Worm (Caenorhabditis elegans): ENCODE measurements around the gene gldi-11.
A peak's percentile ranks its signal among the peaks of the same experiment; 100 is the strongest.

The gldi-11 gene

ce11 chrII:4914214-4914613, 31.4 kb downstream of the gldi-11 start, which contains the start of gene R05F9.11:
TSS of gene R05F9.11 (minus strand) at chrII:4914218.
- peak; percentile 13 for TF ChIP-seq elt-2 (tag; optimal IDR thresholded peaks at IDR 0.05)
- TF ChIP-seq tbx-2 (tag; optimal IDR thresholded peaks at IDR 0.05): no peak

DNA sequence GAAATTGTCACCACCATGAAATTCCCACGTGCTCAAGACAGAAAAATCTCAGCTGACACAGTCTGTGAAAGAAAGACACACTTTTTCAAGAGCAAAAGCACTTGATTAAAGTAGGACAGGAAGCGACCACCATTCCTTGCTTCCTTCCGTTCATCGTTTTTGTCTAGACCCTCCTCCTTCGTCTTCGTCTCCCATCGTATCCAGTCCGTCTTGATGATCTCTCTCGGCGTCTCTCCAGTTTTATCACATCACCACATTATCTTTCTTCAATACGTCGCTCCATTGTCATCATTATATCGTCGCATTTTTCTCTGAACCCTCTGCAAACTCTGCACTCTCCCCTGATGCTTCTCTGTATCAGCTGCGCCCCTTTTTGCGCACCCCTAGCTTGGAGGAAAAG, 37.4 kb downstream of the gldi-11 start:
- TF ChIP-seq unc-39 (tag; optimal IDR thresholded peaks at IDR 0.05) (no peak), nhr-67 (tag; optimal IDR thresholded peaks at IDR 0.05) (no peak), ceh-16 (tag; optimal IDR thresholded peaks at IDR 0.05) (no peak), egl-5 (tag; optimal IDR thresholded peaks at IDR 0.05) (peak; percentile 88), nhr-23 (tag; optimal IDR thresholded peaks at IDR 0.05) (peak; percentile 26), elt-2 (tag; optimal IDR thresholded peaks at IDR 0.05) (peak; percentile 22), elt-1 (tag; optimal IDR thresholded peaks at IDR 0.05) (no peak), skn-1 (tag; optimal IDR thresholded peaks at IDR 0.05) (peak; percentile 93), tbx-2 (tag; optimal IDR thresholded peaks at IDR 0.05) (peak; percentile 5), nfya-1 (tag; optimal IDR thresholded peaks at IDR 0.05; ENCODE audit: insufficient read depth) (peak; percentile 48), mdl-1 (tag; optimal IDR thresholded peaks at IDR 0.05) (no peak), hmg-11 (tag; optimal IDR thresholded peaks at IDR 0.05) (no peak), lin-39 (tag; optimal IDR thresholded peaks at IDR 0.05) (peak; percentile 25), sea-2 (GFP tag; optimal IDR thresholded peaks at IDR 0.05) (no peak)

DNA sequence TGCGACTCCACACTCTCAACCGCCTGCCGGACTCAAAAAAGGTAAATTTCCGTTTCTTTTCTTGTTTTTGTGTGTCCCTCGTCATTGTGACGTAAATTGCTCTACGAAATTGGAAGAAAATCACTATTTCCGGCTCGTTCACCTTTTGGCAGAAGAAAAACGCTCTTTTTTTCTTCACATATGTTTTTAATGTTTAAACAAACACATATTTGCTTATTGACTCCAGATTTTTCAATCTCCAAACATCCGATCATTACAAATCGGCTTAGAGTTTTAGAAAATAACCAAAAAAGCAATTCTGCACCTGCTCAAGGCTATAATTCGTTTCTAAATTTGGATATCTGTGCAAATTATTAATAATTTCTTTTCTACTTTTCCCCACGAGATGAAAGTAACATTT, 39.7 kb downstream of the gldi-11 start:
- no peak for TF ChIP-seq lin-39 (tag; optimal IDR thresholded peaks at IDR 0.05)
- TF ChIP-seq fos-1 (tag; optimal IDR thresholded peaks at IDR 0.05): no peak
- TF ChIP-seq snpc-4 (tag; optimal IDR thresholded peaks at IDR 0.05): no peak
- TF ChIP-seq fkh-10 (GFP tag; optimal IDR thresholded peaks at IDR 0.05): no peak
- TF ChIP-seq R02D3.7 (tag; optimal IDR thresholded peaks at IDR 0.05): no peak
- TF ChIP-seq ceh-82 (tag; optimal IDR thresholded peaks at IDR 0.05): no peak
- TF ChIP-seq nhr-11 (tag; optimal IDR thresholded peaks at IDR 0.05): no peak
- TF ChIP-seq mdl-1 (tag; optimal IDR thresholded peaks at IDR 0.05): no peak
- no peak for TF ChIP-seq pha-4 (tag; optimal IDR thresholded peaks at IDR 0.05)
- no peak for TF ChIP-seq nhr-28 (tag; optimal IDR thresholded peaks at IDR 0.05)
- TF ChIP-seq mml-1 (tag; optimal IDR thresholded peaks at IDR 0.05): no peak
- TF ChIP-seq unc-62 (GFP tag; optimal IDR thresholded peaks at IDR 0.05): no peak
- no peak for TF ChIP-seq zag-1 (tag; optimal IDR thresholded peaks at IDR 0.05)
- no peak for TF ChIP-seq nhr-237 (tag; optimal IDR thresholded peaks at IDR 0.05)
- no peak for TF ChIP-seq eor-1 (tag; optimal IDR thresholded peaks at IDR 0.05)
- TF ChIP-seq nhr-43 (tag; optimal IDR thresholded peaks at IDR 0.05; ENCODE audit: poor library complexity, severe bottlenecking): no peak

- TF ChIP-seq pha-4 (tag; optimal IDR thresholded peaks at IDR 0.05) (no peak), egl-27 (tag; optimal IDR thresholded peaks at IDR 0.05) (no peak)
These were observed 40.3 kb downstream of the gldi-11 start for ce11 chrII:4905331-4905730.

DNA sequence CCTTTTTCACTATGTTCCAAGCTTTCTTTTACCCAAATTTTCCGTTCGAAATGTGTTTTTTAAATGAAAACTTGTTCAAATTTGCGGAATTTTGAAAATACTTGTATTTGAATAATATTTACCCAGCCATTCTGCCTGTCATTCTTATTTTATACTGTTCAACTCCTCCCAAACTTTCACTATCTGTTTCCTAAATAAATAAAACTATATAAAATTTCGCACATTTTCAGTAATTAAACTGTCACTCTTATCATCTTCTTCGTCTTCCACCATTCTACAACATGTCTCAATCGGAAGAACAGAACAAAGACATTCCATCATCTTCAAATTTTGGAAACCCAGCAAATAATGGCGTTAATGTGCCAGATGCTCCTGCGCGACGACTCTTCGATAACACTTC, 40.8 kb downstream of the gldi-11 start, which contains the start of gene btbd-10:
btbd-10 (plus strand) TSS at position 231 of the 400 bp plus-strand sequence.
- no peak for TF ChIP-seq nhr-76 (tag; optimal IDR thresholded peaks at IDR 0.05)
- no peak for TF ChIP-seq ceh-82 (tag; optimal IDR thresholded peaks at IDR 0.05)
- TF ChIP-seq skn-1 (tag; optimal IDR thresholded peaks at IDR 0.05): no peak
- TF ChIP-seq elt-2 (tag; optimal IDR thresholded peaks at IDR 0.05): peak; percentile 75

ce11 chrII:4904277-4904676, 41.3 kb downstream of the gldi-11 start:
- peak; percentile 83 for TF ChIP-seq hmg-11 (tag; optimal IDR thresholded peaks at IDR 0.05)
- no peak for TF ChIP-seq nhr-11 (tag; optimal IDR thresholded peaks at IDR 0.05)
- TF ChIP-seq sea-2 (GFP tag; optimal IDR thresholded peaks at IDR 0.05): no peak
- TF ChIP-seq nhr-237 (tag; optimal IDR thresholded peaks at IDR 0.05): no peak
- TF ChIP-seq unc-39 (tag; optimal IDR thresholded peaks at IDR 0.05): no peak
- TF ChIP-seq nhr-67 (tag; optimal IDR thresholded peaks at IDR 0.05): no peak
- peak; percentile 37 for TF ChIP-seq unc-62 (GFP tag; optimal IDR thresholded peaks at IDR 0.05)
- TF ChIP-seq lsy-12 (tag; optimal IDR thresholded peaks at IDR 0.05): no peak
- TF ChIP-seq ceh-16 (tag; optimal IDR thresholded peaks at IDR 0.05): no peak
- TF ChIP-seq lin-15B (tag; optimal IDR thresholded peaks at IDR 0.05): peak; percentile 87
- no peak for TF ChIP-seq ZK546.5 (tag; optimal IDR thresholded peaks at IDR 0.05)
- peak; percentile 79 for TF ChIP-seq nhr-25 (tag; optimal IDR thresholded peaks at IDR 0.05)
- TF ChIP-seq skn-1 (tag; optimal IDR thresholded peaks at IDR 0.05): peak; percentile 70
- no peak for TF ChIP-seq ama-1 (optimal IDR thresholded peaks at IDR 0.05)
- TF ChIP-seq R02D3.7 (tag; optimal IDR thresholded peaks at IDR 0.05): no peak
- peak; percentile 46 for TF ChIP-seq fkh-10 (GFP tag; optimal IDR thresholded peaks at IDR 0.05)
- TF ChIP-seq elt-1 (tag; optimal IDR thresholded peaks at IDR 0.05): no peak
- TF ChIP-seq pqm-1 (tag; optimal IDR thresholded peaks at IDR 0.05): peak; percentile 50
- TF ChIP-seq nhr-12 (tag; optimal IDR thresholded peaks at IDR 0.05): no peak
- TF ChIP-seq snpc-4 (tag; optimal IDR thresholded peaks at IDR 0.05): peak; percentile 77
- peak; percentile 36 for TF ChIP-seq ceh-28 (tag; optimal IDR thresholded peaks at IDR 0.05)
- no peak for TF ChIP-seq ztf-11 (tag; optimal IDR thresholded peaks at IDR 0.05)
- TF ChIP-seq jun-1 (tag; optimal IDR thresholded peaks at IDR 0.05): peak; percentile 56
- no peak for TF ChIP-seq ceh-82 (tag; optimal IDR thresholded peaks at IDR 0.05)
- TF ChIP-seq elt-3 (tag; optimal IDR thresholded peaks at IDR 0.05): no peak
- TF ChIP-seq aly-2 (tag; optimal IDR thresholded peaks at IDR 0.05): no peak
- no peak for TF ChIP-seq zag-1 (tag; optimal IDR thresholded peaks at IDR 0.05)
